Worm (Caenorhabditis elegans) whole organism, mixed stage, embryonic: Measurements from ENCODE around the gene octr-1.

Experiments
- bed-3 ChIP-seq: fragments of 200-800 bp; sonication (Bioruptor generic); optimal IDR thresholded peaks from 3 replicates; lab custom pipeline; 2018; ENCODE audit warnings: mild to moderate bottlenecking, missing genetic modification characterization, moderate library complexity, missing compliant biosample characterization
- blmp-1 ChIP-seq: fragments of 150-350 bp; optimal IDR thresholded peaks from 2 replicates; lab custom pipeline; 2014; ENCODE audit warnings: missing biosample characterization, missing genetic modification characterization
- ceh-39 ChIP-seq: fragments of 150-350 bp; optimal IDR thresholded peaks from 2 replicates; lab custom pipeline; 2014; ENCODE audit warnings: missing biosample characterization, missing genetic modification characterization
- ceh-43 ChIP-seq: fragments of 200-800 bp; sonication (Bioruptor generic); optimal IDR thresholded peaks from 2 replicates; lab custom pipeline; 2018; ENCODE audit warnings: mild to moderate bottlenecking, missing genetic modification characterization, moderate library complexity, missing compliant biosample characterization
- ceh-83 ChIP-seq: fragments of 200-800 bp; sonication (Bioruptor generic); optimal IDR thresholded peaks from 2 replicates; lab custom pipeline; 2018; ENCODE audit warnings: mild to moderate bottlenecking, missing genetic modification characterization, missing compliant biosample characterization
- ces-1 ChIP-seq: fragments of 150-350 bp; optimal IDR thresholded peaks from 2 replicates; lab custom pipeline; 2014; ENCODE audit warnings: missing biosample characterization, missing genetic modification reagents, missing genetic modification characterization
- cnd-1 ChIP-seq: fragments of 200-800 bp; sonication (Bioruptor generic); optimal IDR thresholded peaks from 2 replicates; lab custom pipeline; 2018; ENCODE audit warnings: mild to moderate bottlenecking, missing genetic modification characterization, missing compliant biosample characterization
- drap-1 ChIP-seq: fragments of 200-800 bp; sonication (Bioruptor generic); optimal IDR thresholded peaks from 3 replicates; lab custom pipeline; 2018; ENCODE audit warnings: mild to moderate bottlenecking, missing genetic modification characterization, missing compliant biosample characterization
- elt-1 ChIP-seq: sonication (generic microtip); optimal IDR thresholded peaks from 2 replicates; lab custom pipeline; 2017; ENCODE audit warnings: missing genetic modification characterization, mild to moderate bottlenecking, missing compliant biosample characterization, antibody characterized with exemption, moderate library complexity, borderline replicate concordance; ENCODE audit not compliant: insufficient read depth
- elt-3 ChIP-seq: fragments of 150-350 bp; optimal IDR thresholded peaks from 2 replicates; lab custom pipeline; 2014; ENCODE audit warnings: missing biosample characterization, missing genetic modification characterization
- flh-1 ChIP-seq: fragments of 200-800 bp; sonication (Bioruptor generic); optimal IDR thresholded peaks from 2 replicates; lab custom pipeline; 2018; ENCODE audit warnings: mild to moderate bottlenecking, missing genetic modification characterization, moderate library complexity, missing compliant biosample characterization
- ham-2 ChIP-seq: fragments of 200-800 bp; sonication (Bioruptor generic); optimal IDR thresholded peaks from 2 replicates; lab custom pipeline; 2018; ENCODE audit warnings: mild to moderate bottlenecking, missing genetic modification characterization, missing compliant biosample characterization
- hlh-1 ChIP-seq: fragments of 150-350 bp; optimal IDR thresholded peaks from 2 replicates; lab custom pipeline; 2014; ENCODE audit warnings: missing biosample characterization, missing genetic modification reagents, missing genetic modification characterization
- lin-13 ChIP-seq: fragments of 150-350 bp; optimal IDR thresholded peaks from 2 replicates; lab custom pipeline; 2014; ENCODE audit warnings: missing biosample characterization, missing genetic modification characterization
- lin-32 ChIP-seq: fragments of 200-800 bp; sonication (Bioruptor generic); optimal IDR thresholded peaks from 2 replicates; lab custom pipeline; 2018; ENCODE audit warnings: mild to moderate bottlenecking, missing genetic modification characterization, missing compliant biosample characterization
- lsy-2 ChIP-seq: fragments of 150-350 bp; optimal IDR thresholded peaks from 2 replicates; lab custom pipeline; 2014; ENCODE audit warnings: missing biosample characterization, missing genetic modification characterization
- mab-5 ChIP-seq: fragments of 150-350 bp; optimal IDR thresholded peaks from 2 replicates; lab custom pipeline; 2014; ENCODE audit warnings: missing biosample characterization, missing genetic modification characterization
- mep-1 ChIP-seq: fragments of 150-350 bp; optimal IDR thresholded peaks from 2 replicates; lab custom pipeline; 2017; ENCODE audit warnings: missing biosample characterization, missing genetic modification reagents, missing genetic modification characterization, inconsistent platforms
- mls-2 ChIP-seq: sonication (generic microtip); optimal IDR thresholded peaks from 2 replicates; lab custom pipeline; 2016; ENCODE audit warnings: mild to moderate bottlenecking, missing genetic modification characterization, moderate library complexity, missing compliant biosample characterization
- nhr-2 ChIP-seq: fragments of 150-350 bp; optimal IDR thresholded peaks from 2 replicates; lab custom pipeline; 2014; ENCODE audit warnings: missing biosample characterization, missing genetic modification characterization
- nhr-237 ChIP-seq: fragments of 150-350 bp; optimal IDR thresholded peaks from 2 replicates; lab custom pipeline; 2014; ENCODE audit warnings: missing biosample characterization, missing genetic modification characterization
- nhr-28 ChIP-seq: fragments of 150-350 bp; optimal IDR thresholded peaks from 2 replicates; lab custom pipeline; 2014; ENCODE audit warnings: missing biosample characterization, missing genetic modification characterization
- nhr-76 ChIP-seq: sonication (generic microtip); optimal IDR thresholded peaks from 2 replicates; lab custom pipeline; 2017; ENCODE audit warnings: missing biosample characterization, missing genetic modification characterization
- pha-4 ChIP-seq: fragments of 150-350 bp; optimal IDR thresholded peaks from 2 replicates; lab custom pipeline; 2018; ENCODE audit warnings: missing biosample characterization, missing genetic modification reagents, missing genetic modification characterization
- snpc-4 ChIP-seq: fragments of 150-350 bp; optimal IDR thresholded peaks from 2 replicates; lab custom pipeline; 2014; ENCODE audit warnings: missing biosample characterization, missing genetic modification characterization
- sptf-1 ChIP-seq: sonication (generic microtip); optimal IDR thresholded peaks from 2 replicates; lab custom pipeline; 2017; ENCODE audit warnings: mild to moderate bottlenecking, missing genetic modification characterization, moderate library complexity, missing compliant biosample characterization
- unc-120 ChIP-seq: sonication (generic microtip); optimal IDR thresholded peaks from 2 replicates; lab custom pipeline; 2017; ENCODE audit warnings: missing genetic modification characterization, missing compliant biosample characterization; ENCODE audit not compliant: poor library complexity, severe bottlenecking
- unc-39 ChIP-seq: fragments of 150-350 bp; optimal IDR thresholded peaks from 2 replicates; lab custom pipeline; 2014; ENCODE audit warnings: missing biosample characterization, missing genetic modification characterization
- unc-62 ChIP-seq: fragments of 150-350 bp; optimal IDR thresholded peaks from 2 replicates; lab custom pipeline; 2014; ENCODE audit warnings: missing biosample characterization, missing genetic modification reagents, missing genetic modification characterization
- zip-8 ChIP-seq: fragments of 150-350 bp; optimal IDR thresholded peaks from 2 replicates; lab custom pipeline; 2014; ENCODE audit warnings: missing biosample characterization, missing genetic modification characterization
- ztf-11 ChIP-seq: fragments of 150-350 bp; optimal IDR thresholded peaks from 2 replicates; lab custom pipeline; 2014; ENCODE audit warnings: missing biosample characterization, missing genetic modification characterization

The octr-1 gene

ce11 chrX:5611155-5611554 lies at the start of gene octr-1:
Gene octr-1 (minus strand): TSS chrX:5611255.
- TF ChIP-seq lsy-2 (tag; lab: Kevin White, UChicago): no peak
- no peak for TF ChIP-seq mab-5 (tag; lab: Kevin White, UChicago)
- no peak for TF ChIP-seq nhr-237 (tag; lab: Kevin White, UChicago)
- TF ChIP-seq unc-62 (GFP tag; lab: Kevin White, UChicago): no peak
- TF ChIP-seq ces-1: no peak

ce11 chrX:5659614-5660013 lies 48.6 kb upstream of the octr-1 start, which contains the start of gene T22B7.22:
Gene T22B7.22 (plus strand): TSS chrX:5659967.
- TF ChIP-seq flh-1 (GFP tag; lab: Kevin White, UChicago) (no peak), mls-2 (tag; lab: Kevin White, UChicago) (no peak), nhr-28 (tag; lab: Kevin White, UChicago) (no peak), hlh-1 (no peak), lin-32 (GFP tag; lab: Kevin White, UChicago) (no peak), unc-39 (tag; lab: Kevin White, UChicago) (no peak), snpc-4 (tag; lab: Kevin White, UChicago) (no peak), ces-1 (no peak), sptf-1 (tag; lab: Kevin White, UChicago) (no peak), ceh-39 (tag; lab: Kevin White, UChicago) (no peak), mep-1 (tag; lab: Kevin White, UChicago) (no peak), nhr-2 (tag; lab: Kevin White, UChicago) (no peak), elt-1 (no peak), zip-8 (tag; lab: Kevin White, UChicago) (no peak), ztf-11 (no peak), mab-5 (tag; lab: Kevin White, UChicago) (no peak)

- TF ChIP-seq hlh-1: no peak
- peak; percentile 52 for TF ChIP-seq ces-1
- no peak for TF ChIP-seq nhr-76 (tag; lab: Kevin White, UChicago)
These were observed 44.5 kb upstream of the octr-1 start for ce11 chrX:5655601-5656000.

DNA sequence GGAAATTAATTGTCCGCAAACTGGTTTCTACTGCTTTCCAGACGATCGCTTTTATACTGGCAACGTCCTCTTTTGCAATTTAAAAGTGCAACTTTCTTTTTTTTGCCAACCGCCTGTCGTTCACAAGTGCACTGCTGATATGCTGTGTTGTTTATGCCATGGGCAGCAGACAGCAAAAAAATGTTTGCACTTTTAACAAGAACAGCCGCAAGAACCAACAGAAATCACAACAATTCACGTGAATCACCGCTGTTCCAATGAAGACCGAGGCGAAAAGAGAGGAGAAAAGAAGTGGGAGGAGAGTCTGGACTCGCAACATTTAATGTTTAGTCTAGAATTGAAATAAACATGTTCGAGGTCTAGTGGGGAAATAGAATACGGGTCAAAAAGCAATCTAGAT lies 42.8 kb upstream of the octr-1 start, which contains the start of gene T22B7.7:
TSS of gene T22B7.7 (minus strand) at position 262 of the 400 bp plus-strand sequence.
- no peak for TF ChIP-seq nhr-76 (tag; lab: Kevin White, UChicago)
- no peak for TF ChIP-seq lin-13 (tag; lab: Kevin White, UChicago)
- TF ChIP-seq lsy-2 (tag; lab: Kevin White, UChicago): no peak
- TF ChIP-seq ceh-43 (GFP tag; lab: Kevin White, UChicago): no peak
- no peak for TF ChIP-seq snpc-4 (tag; lab: Kevin White, UChicago)
- TF ChIP-seq drap-1 (GFP tag; lab: Kevin White, UChicago): no peak

ce11 chrX:5647884-5648283 lies 36.8 kb upstream of the octr-1 start, which contains the start of gene srv-7:
Gene srv-7 (minus strand): TSS chrX:5647984.
- TF ChIP-seq unc-120 (tag; lab: Kevin White, UChicago) (no peak), mep-1 (tag; lab: Kevin White, UChicago) (no peak), ceh-83 (no peak), unc-62 (GFP tag; lab: Kevin White, UChicago) (no peak)

DNA sequence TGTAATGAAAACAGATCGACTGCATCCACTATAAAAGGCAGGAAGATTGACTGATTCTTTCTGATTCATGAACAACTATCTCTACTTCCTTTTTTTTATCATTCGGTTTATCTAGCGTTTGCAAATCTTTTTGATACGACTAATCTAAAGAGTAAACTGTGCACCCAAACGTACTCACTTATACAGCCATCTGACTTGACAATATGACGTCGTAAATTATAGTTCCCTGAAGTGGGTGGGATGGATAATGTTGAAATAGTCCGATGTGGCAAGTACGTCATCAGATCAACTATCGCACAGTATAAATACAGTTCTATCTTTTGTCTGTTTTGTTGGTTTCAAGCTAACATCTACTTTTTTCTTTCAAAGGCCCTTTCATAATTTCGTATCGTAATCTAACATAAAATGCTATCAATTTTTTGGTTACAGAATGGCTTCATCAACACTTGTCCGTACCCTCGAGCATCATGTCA lies 35.9 kb upstream of the octr-1 start, which contains the start of gene T22B7.3:
TSS of gene T22B7.3 (plus strand) at position 423 of the 473 bp plus-strand sequence.
- TF ChIP-seq ceh-39 (tag; lab: Kevin White, UChicago): no peak
- TF ChIP-seq ceh-43 (GFP tag; lab: Kevin White, UChicago): no peak
- no peak for TF ChIP-seq lin-13 (tag; lab: Kevin White, UChicago)
- no peak for TF ChIP-seq sptf-1 (tag; lab: Kevin White, UChicago)
- TF ChIP-seq blmp-1 (tag; lab: Kevin White, UChicago): no peak
- TF ChIP-seq unc-120 (tag; lab: Kevin White, UChicago): no peak
- no peak for TF ChIP-seq bed-3
- TF ChIP-seq unc-62 (GFP tag; lab: Kevin White, UChicago): no peak
- TF ChIP-seq unc-39 (tag; lab: Kevin White, UChicago): no peak
- no peak for TF ChIP-seq pha-4 (tag; lab: Kevin White, UChicago)
- TF ChIP-seq cnd-1 (tag; lab: Kevin White, UChicago): no peak
- no peak for TF ChIP-seq elt-1
- no peak for TF ChIP-seq flh-1 (GFP tag; lab: Kevin White, UChicago)
- no peak for TF ChIP-seq ham-2
- TF ChIP-seq elt-3 (tag; lab: Kevin White, UChicago): no peak
- TF ChIP-seq ztf-11: no peak
- TF ChIP-seq nhr-28 (tag; lab: Kevin White, UChicago): no peak
